Fruit fly (Drosophila melanogaster) whole organism, embryonic: ENCODE data around the gene CG7094.
A peak's percentile ranks its signal among the peaks of the same experiment; 100 is the strongest.

Experiments
- CG17328 ChIP-seq: fragments of 200-800 bp; sonication (Bioruptor generic); IDR thresholded peaks from 2 replicates; pipeline ENCODE4 v1.3.6; 2022; ENCODE audit warnings: missing biosample characterization, missing genetic modification characterization
- CG17612 ChIP-seq: fragments of 200-800 bp; sonication (Bioruptor generic); IDR thresholded peaks from 2 replicates; pipeline ENCODE4 v1.3.6; 2022; ENCODE audit warnings: missing biosample characterization, missing genetic modification characterization
- CG2678 ChIP-seq: fragments of 200-800 bp; sonication (Bioruptor generic); optimal IDR thresholded peaks from 3 replicates; lab custom pipeline; 2019; ENCODE audit warnings: missing biosample characterization, mild to moderate bottlenecking, missing genetic modification characterization, moderate library complexity
- CG32772 ChIP-seq: fragments of 200-800 bp; sonication (Bioruptor generic); IDR thresholded peaks from 2 replicates; pipeline ENCODE4 v1.3.6; 2022; ENCODE audit warnings: missing biosample characterization, missing genetic modification characterization
- CG4328 ChIP-seq: fragments of 200-800 bp; sonication (Bioruptor generic); optimal IDR thresholded peaks from 3 replicates; lab custom pipeline; 2017; ENCODE audit warnings: missing biosample characterization, missing genetic modification reagents, missing genetic modification characterization
- CG4617 ChIP-seq: fragments of 200-800 bp; sonication (Bioruptor generic); optimal IDR thresholded peaks from 3 replicates; lab custom pipeline; 2016; ENCODE audit warnings: missing biosample characterization, missing genetic modification characterization, borderline replicate concordance
- CG5180 ChIP-seq: fragments of 200-800 bp; sonication (Bioruptor generic); optimal IDR thresholded peaks from 3 replicates; lab custom pipeline; 2017; ENCODE audit warnings: missing biosample characterization, missing genetic modification characterization, mild to moderate bottlenecking, moderate library complexity, missing genetic modification reagents
- CG5953 ChIP-seq: fragments of 200-800 bp; sonication (Bioruptor generic); IDR thresholded peaks from 2 replicates; pipeline ENCODE4 v1.3.6; 2022; ENCODE audit warnings: missing biosample characterization, missing genetic modification characterization
- CG7556 ChIP-seq: fragments of 200-800 bp; sonication (Bioruptor generic); optimal IDR thresholded peaks from 2 replicates; lab custom pipeline; 2017; ENCODE audit warnings: missing biosample characterization, mild to moderate bottlenecking, missing genetic modification characterization
- CG7839 ChIP-seq: fragments of 200-800 bp; sonication (Bioruptor generic); optimal IDR thresholded peaks from 3 replicates; lab custom pipeline; 2018; ENCODE audit warnings: missing biosample characterization, mild to moderate bottlenecking, missing genetic modification characterization, moderate library complexity
- D19B ChIP-seq: fragments of 200-800 bp; sonication (Bioruptor generic); optimal IDR thresholded peaks from 2 replicates; lab custom pipeline; 2017; ENCODE audit warnings: missing biosample characterization, mild to moderate bottlenecking, missing genetic modification characterization
- Hr51 ChIP-seq, 2 experiments: fragments of 200-800 bp; sonication (Bioruptor generic); optimal IDR thresholded peaks; 2 replicates in 1 of 2; 3 replicates in 1 of 2; lab custom pipeline; 2016 to 2018; ENCODE audit warnings: missing biosample characterization in 2 of 2, missing genetic modification characterization in 2 of 2, mild to moderate bottlenecking in 1 of 2, moderate library complexity in 1 of 2
- Myb ChIP-seq: fragments of 200-800 bp; sonication (Bioruptor generic); optimal IDR thresholded peaks from 2 replicates; lab custom pipeline; 2016; ENCODE audit warnings: missing biosample characterization, missing genetic modification characterization
- Neu2 ChIP-seq: fragments of 200-800 bp; sonication (Bioruptor generic); optimal IDR thresholded peaks from 3 replicates; lab custom pipeline; 2016; ENCODE audit warnings: missing biosample characterization, missing genetic modification characterization, borderline replicate concordance
- Oli ChIP-seq: fragments of 200-800 bp; sonication (Bioruptor generic); optimal IDR thresholded peaks from 2 replicates; lab custom pipeline; 2018; ENCODE audit warnings: missing biosample characterization, mild to moderate bottlenecking, missing genetic modification characterization, moderate library complexity
- Ravus ChIP-seq: fragments of 200-800 bp; sonication (Bioruptor generic); IDR thresholded peaks from 2 replicates; pipeline ENCODE4 v1.3.6; 2022; ENCODE audit warnings: missing biosample characterization, missing genetic modification characterization
- Scr ChIP-seq: fragments of 200-800 bp; sonication (Bioruptor generic); IDR thresholded peaks from 2 replicates; pipeline ENCODE4 v1.3.6; 2022; ENCODE audit warnings: missing biosample characterization, missing genetic modification characterization; ENCODE audit not compliant: partially characterized antibody
- Sry-δ ChIP-seq: fragments of 200-800 bp; sonication (Bioruptor generic); optimal IDR thresholded peaks from 2 replicates; lab custom pipeline; 2016; ENCODE audit warnings: missing biosample characterization, missing genetic modification characterization
- Trl ChIP-seq, 3 experiments: fragments of >200 bp in 2 of 3; fragments of 200-800 bp in 1 of 3; sonication (Bioruptor generic) in 1 of 3; optimal IDR thresholded peaks; 2 replicates in 1 of 3; 3 replicates in 2 of 3; lab custom pipeline; 2016 to 2017; ENCODE audit warnings: missing biosample characterization in 1 of 3, missing genetic modification characterization in 1 of 3
- Xbp1 ChIP-seq: fragments of 200-800 bp; sonication (Bioruptor generic); optimal IDR thresholded peaks from 3 replicates; lab custom pipeline; 2016; ENCODE audit warnings: missing biosample characterization, mild to moderate bottlenecking, missing genetic modification characterization
- ac ChIP-seq: fragments of 200-800 bp; sonication (Bioruptor generic); optimal IDR thresholded peaks from 3 replicates; lab custom pipeline; 2017; ENCODE audit warnings: missing biosample characterization, mild to moderate bottlenecking, missing genetic modification characterization
- cg ChIP-seq: fragments of 200-800 bp; sonication (Bioruptor generic); optimal IDR thresholded peaks from 3 replicates; lab custom pipeline; 2019; ENCODE audit warnings: missing biosample characterization, mild to moderate bottlenecking, missing genetic modification characterization, moderate library complexity
- chinmo ChIP-seq: fragments of 200-800 bp; sonication (Bioruptor generic); IDR thresholded peaks from 4 replicates; pipeline ENCODE4 v1.3.6; 2022; ENCODE audit warnings: missing biosample characterization, missing genetic modification characterization; ENCODE audit not compliant: partially characterized antibody
- crp ChIP-seq, 2 experiments: fragments of 200-800 bp; sonication (Bioruptor generic); optimal IDR thresholded peaks; 2 replicates in 1 of 2; 3 replicates in 1 of 2; lab custom pipeline; 2017; ENCODE audit warnings: missing biosample characterization in 2 of 2, missing genetic modification characterization in 2 of 2, mild to moderate bottlenecking in 1 of 2, moderate library complexity in 1 of 2
- ham ChIP-seq: fragments of 200-800 bp; sonication (Bioruptor generic); IDR thresholded peaks from 2 replicates; pipeline ENCODE4 v1.3.6; 2022; ENCODE audit warnings: missing biosample characterization, missing genetic modification characterization
- kni ChIP-seq: fragments of 200-800 bp; sonication (Bioruptor generic); optimal IDR thresholded peaks from 3 replicates; lab custom pipeline; 2017; ENCODE audit warnings: mild to moderate bottlenecking, missing biosample characterization, missing genetic modification reagents, missing genetic modification characterization
- lab ChIP-seq: fragments of 200-800 bp; sonication (Bioruptor generic); optimal IDR thresholded peaks from 3 replicates; lab custom pipeline; 2017; ENCODE audit warnings: missing biosample characterization, missing genetic modification characterization, mild to moderate bottlenecking, moderate library complexity, missing genetic modification reagents
- lmd ChIP-seq: fragments of 200-800 bp; sonication (Bioruptor generic); IDR thresholded peaks from 2 replicates; pipeline ENCODE4 v1.3.6; 2022; ENCODE audit warnings: missing biosample characterization, missing genetic modification characterization
- lov ChIP-seq, 2 experiments: fragments of 200-800 bp in 1 of 2; fragments of >200 bp in 1 of 2; sonication (Bioruptor generic) in 1 of 2; IDR thresholded peaks in 1 of 2; optimal IDR thresholded peaks in 1 of 2; 2 replicates in 1 of 2; 3 replicates in 1 of 2; pipeline versions ENCODE4 v1.3.6 to Lab custom; 2017 to 2022; ENCODE audit warnings: missing biosample characterization in 1 of 2, missing genetic modification characterization in 1 of 2
- onecut ChIP-seq: fragments of 200-800 bp; sonication (Bioruptor generic); IDR thresholded peaks from 2 replicates; pipeline ENCODE4 v1.3.6; 2022; ENCODE audit warnings: missing biosample characterization, missing genetic modification characterization
- p53 ChIP-seq: fragments of 200-800 bp; sonication (Bioruptor generic); optimal IDR thresholded peaks from 2 replicates; lab custom pipeline; 2016; ENCODE audit warnings: missing biosample characterization, missing genetic modification characterization
- phol ChIP-seq: fragments of 200-800 bp; sonication (Bioruptor generic); optimal IDR thresholded peaks from 3 replicates; lab custom pipeline; 2018; ENCODE audit warnings: missing biosample characterization, mild to moderate bottlenecking, missing genetic modification characterization, moderate library complexity
- pros ChIP-seq: fragments of 200-800 bp; sonication (Bioruptor generic); optimal IDR thresholded peaks from 3 replicates; lab custom pipeline; 2019; ENCODE audit warnings: missing biosample characterization, mild to moderate bottlenecking, missing genetic modification characterization, moderate library complexity
- psq ChIP-seq: fragments of 200-800 bp; sonication (Bioruptor generic); optimal IDR thresholded peaks from 2 replicates; lab custom pipeline; 2017; ENCODE audit warnings: missing biosample characterization, missing genetic modification characterization
- pzg ChIP-seq: fragments of 200-800 bp; sonication (Bioruptor generic); optimal IDR thresholded peaks from 3 replicates; lab custom pipeline; 2018; ENCODE audit warnings: missing biosample characterization, mild to moderate bottlenecking, missing genetic modification characterization, moderate library complexity
- ranshi ChIP-seq: fragments of 200-800 bp; sonication (Bioruptor generic); IDR thresholded peaks from 2 replicates; pipeline ENCODE4 v1.3.6; 2022; ENCODE audit warnings: missing biosample characterization, missing genetic modification characterization
- repo ChIP-seq: fragments of 200-800 bp; sonication (Bioruptor generic); optimal IDR thresholded peaks from 2 replicates; lab custom pipeline; 2016; ENCODE audit warnings: missing biosample characterization, missing genetic modification characterization
- sd ChIP-seq: fragments of 200-800 bp; sonication (Bioruptor generic); optimal IDR thresholded peaks from 3 replicates; lab custom pipeline; 2018; ENCODE audit warnings: missing biosample characterization, mild to moderate bottlenecking, missing genetic modification characterization, moderate library complexity
- sens ChIP-seq: fragments of 200-800 bp; sonication (Bioruptor generic); peaks from one replicate; lab custom pipeline; 2016; ENCODE audit warnings: missing biosample characterization, missing genetic modification characterization
- sens-2 ChIP-seq: fragments of 200-800 bp; sonication (Bioruptor generic); IDR thresholded peaks from 2 replicates; pipeline ENCODE4 v1.3.6; 2022; ENCODE audit warnings: missing biosample characterization, missing genetic modification characterization
- seq ChIP-seq: fragments of 200-800 bp; sonication (Bioruptor generic); IDR thresholded peaks from 2 replicates; pipeline ENCODE4 v1.3.6; 2022; ENCODE audit warnings: missing biosample characterization, missing genetic modification characterization
- sob ChIP-seq: fragments of 200-800 bp; sonication (Bioruptor generic); IDR thresholded peaks from 2 replicates; pipeline ENCODE4 v1.3.6; 2022; ENCODE audit warnings: missing biosample characterization, missing genetic modification characterization
- tll ChIP-seq, 2 experiments: fragments of 200-800 bp in 1 of 2; fragments of >200 bp in 1 of 2; sonication (Bioruptor generic) in 1 of 2; optimal IDR thresholded peaks; 2 replicates each; lab custom pipeline; 2017 to 2019; ENCODE audit warnings: missing biosample characterization in 2 of 2, missing genetic modification characterization in 2 of 2, mild to moderate bottlenecking in 1 of 2, moderate library complexity in 1 of 2
- vfl ChIP-seq: fragments of 200-800 bp; sonication (Bioruptor generic); optimal IDR thresholded peaks from 2 replicates; lab custom pipeline; 2016; ENCODE audit warnings: missing biosample characterization, missing genetic modification characterization
- vnd ChIP-seq: fragments of 200-800 bp; sonication (Bioruptor generic); IDR thresholded peaks from 3 replicates; pipeline ENCODE4 v1.3.6; 2022; ENCODE audit warnings: missing biosample characterization, missing genetic modification characterization; ENCODE audit not compliant: partially characterized antibody
- wor ChIP-seq: fragments of 200-800 bp; sonication (Bioruptor generic); IDR thresholded peaks from 2 replicates; pipeline ENCODE4 v1.3.6; 2022; ENCODE audit warnings: missing biosample characterization, missing genetic modification characterization
- z ChIP-seq: fragments of 200-800 bp; sonication (Bioruptor generic); IDR thresholded peaks from 3 replicates; pipeline ENCODE4 v1.3.6; 2022; ENCODE audit warnings: missing biosample characterization, missing genetic modification characterization

CG7094 gene

DNA sequence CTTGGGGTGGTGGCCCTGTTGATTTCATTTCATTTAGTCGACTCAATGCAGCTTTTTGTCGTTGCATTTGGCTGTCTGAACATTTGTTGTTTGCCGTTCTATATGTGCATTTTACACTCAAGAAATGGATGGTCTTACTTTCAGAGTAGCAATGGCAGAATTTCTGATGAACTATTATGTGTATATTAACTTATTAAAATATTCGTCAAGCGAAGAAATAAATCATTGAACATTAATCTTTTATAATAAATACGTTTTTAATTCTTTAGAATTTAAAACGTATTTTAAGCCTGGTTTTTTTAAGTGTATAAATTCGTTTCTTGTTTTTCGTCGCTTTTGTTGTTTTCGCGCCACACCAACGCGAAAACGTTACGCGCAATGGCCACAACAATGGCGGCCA lies 17.5 kb upstream of the CG7094 start (continued):
- TF ChIP-seq Hr51 (GFP tag; optimal IDR thresholded peaks at IDR 0.05; lab: Kevin White, UChicago) = peak in 1 of 2 experiments; percentile 24
- TF ChIP-seq Scr = no peak
- TF ChIP-seq CG17612 = no peak
- TF ChIP-seq D19B = no peak
- TF ChIP-seq psq (GFP tag; lab: Kevin White, UChicago) = no peak
- peak; percentile 10 for TF ChIP-seq CG2678 (tag; lab: Kevin White, UChicago)
- TF ChIP-seq pros (GFP tag; lab: Kevin White, UChicago) = no peak
- peak; percentile 2 for TF ChIP-seq Xbp1 (GFP tag; lab: Kevin White, UChicago)
- no peak for TF ChIP-seq z
- TF ChIP-seq Oli (tag; lab: Kevin White, UChicago) = peak; percentile 37
- TF ChIP-seq phol (tag; lab: Kevin White, UChicago) = peak; percentile 65
- TF ChIP-seq lov (optimal IDR thresholded peaks at IDR 0.05; lab: Kevin White, UChicago) = no peak
- TF ChIP-seq lov (GFP tag; IDR thresholded peaks at IDR 0.05; lab: Robert Waterston, UW) = no peak
- peak; percentile 34 for TF ChIP-seq onecut (GFP tag; lab: Robert Waterston, UW)
- no peak for TF ChIP-seq CG17328 (GFP tag; lab: Robert Waterston, UW)
- TF ChIP-seq lab (GFP tag; lab: Kevin White, UChicago) = peak; percentile 8

DNA sequence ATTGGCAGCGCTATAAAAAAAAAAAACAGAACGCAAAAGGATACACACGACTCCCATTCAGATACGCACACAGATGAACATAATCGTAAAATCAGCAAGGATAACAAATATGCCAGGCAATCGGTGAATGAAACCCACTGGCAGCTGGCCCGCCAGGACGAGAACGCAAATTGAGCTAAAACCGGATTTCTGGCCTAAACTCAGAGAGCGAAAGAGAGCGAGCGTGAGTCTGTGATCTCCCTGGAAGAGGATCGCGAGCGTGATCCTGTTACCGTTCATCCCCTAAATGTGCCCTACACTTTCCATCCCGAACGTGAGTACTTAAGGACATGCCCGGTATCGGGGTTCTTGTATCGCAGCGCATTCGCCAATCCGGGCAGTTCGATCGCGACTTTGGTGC lies 10.2 kb upstream of the CG7094 start:
- TF ChIP-seq Trl (optimal IDR thresholded peaks at IDR 0.05; lab: Kevin White, UChicago) = peak in 1 of 2 experiments; percentile 54
- TF ChIP-seq Trl (GFP tag; optimal IDR thresholded peaks at IDR 0.05; lab: Kevin White, UChicago) = no peak
- no peak for TF ChIP-seq sens-2 (GFP tag; lab: Robert Waterston, UW)
- no peak for TF ChIP-seq CG7556 (GFP tag; lab: Kevin White, UChicago)
- no peak for TF ChIP-seq ranshi (GFP tag; lab: Robert Waterston, UW)
- TF ChIP-seq CG4617 (GFP tag; lab: Kevin White, UChicago) = no peak
- peak; percentile 10 for TF ChIP-seq cg
- TF ChIP-seq p53 (GFP tag; lab: Kevin White, UChicago) = no peak
- no peak for TF ChIP-seq vnd (GFP tag; lab: Robert Waterston, UW)
- no peak for TF ChIP-seq Myb
- peak; percentile 45 for TF ChIP-seq sens
- no peak for TF ChIP-seq CG5180 (GFP tag; lab: Kevin White, UChicago)
- no peak for TF ChIP-seq sob (GFP tag; lab: Robert Waterston, UW)
- 0 out of 2 replicates have a peak, but pooled peaks have one; percentile 17 for TF ChIP-seq seq
- TF ChIP-seq repo (GFP tag; lab: Kevin White, UChicago) = no peak
- no peak for TF ChIP-seq CG32772
- TF ChIP-seq kni (GFP tag; lab: Kevin White, UChicago) = peak; percentile 53
- TF ChIP-seq Ravus (GFP tag; lab: Robert Waterston, UW) = no peak
- no peak for TF ChIP-seq wor (GFP tag; lab: Robert Waterston, UW)
- no peak for TF ChIP-seq vfl (GFP tag; lab: Kevin White, UChicago)
- peak; percentile 30 for TF ChIP-seq pros (GFP tag; lab: Kevin White, UChicago)
- 0 out of 4 replicates have a peak, but pooled peaks have one; percentile 6 for TF ChIP-seq chinmo (GFP tag; lab: Robert Waterston, UW)
- TF ChIP-seq pzg (GFP tag; lab: Kevin White, UChicago) = no peak
- TF ChIP-seq Sry-δ (GFP tag; lab: Kevin White, UChicago) = no peak
- TF ChIP-seq, all 482 proteins: peak for 7

DNA sequence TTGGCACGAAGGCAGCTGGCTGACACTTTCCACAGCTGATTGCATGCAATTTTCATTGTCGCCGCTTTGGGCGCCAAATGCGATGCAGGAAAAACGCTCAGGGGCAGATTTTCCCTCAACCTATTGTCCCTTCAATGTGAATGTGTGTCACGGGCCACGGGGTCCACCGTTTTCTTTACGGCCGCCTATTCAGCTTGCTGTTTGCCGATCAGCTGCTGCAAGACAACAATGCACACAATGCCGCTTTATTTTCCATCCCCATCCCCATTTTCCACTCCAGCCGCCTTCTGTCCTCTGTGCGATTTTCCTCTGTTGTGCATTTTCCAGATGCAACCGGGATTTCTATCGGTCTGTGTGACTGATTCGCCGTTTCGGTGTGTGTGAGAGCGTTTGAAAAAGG lies 9.1 kb upstream of the CG7094 start:
- TF ChIP-seq kni (GFP tag; lab: Kevin White, UChicago) (peak; percentile 20), pros (GFP tag; lab: Kevin White, UChicago) (peak; percentile 76), Neu2 (GFP tag; lab: Kevin White, UChicago) (no peak), ac (GFP tag; lab: Kevin White, UChicago) (peak; percentile 53), CG5953 (no peak), CG7839 (no peak), tll (GFP tag; optimal IDR thresholded peaks at IDR 0.05; lab: Kevin White, UChicago) (no peak), lmd (peak; percentile 12; the same call in 1 of the 2 replicates), CG4328 (no peak), crp (GFP tag; optimal IDR thresholded peaks at IDR 0.05; lab: Kevin White, UChicago) (peak in 1 of 2 experiments; percentile 42), ham (GFP tag; lab: Robert Waterston, UW) (no peak), sd (tag; lab: Kevin White, UChicago) (no peak)
